Worm (Caenorhabditis elegans): Measurements from ENCODE around the gene rol-6.

Gene rol-6

DNA sequence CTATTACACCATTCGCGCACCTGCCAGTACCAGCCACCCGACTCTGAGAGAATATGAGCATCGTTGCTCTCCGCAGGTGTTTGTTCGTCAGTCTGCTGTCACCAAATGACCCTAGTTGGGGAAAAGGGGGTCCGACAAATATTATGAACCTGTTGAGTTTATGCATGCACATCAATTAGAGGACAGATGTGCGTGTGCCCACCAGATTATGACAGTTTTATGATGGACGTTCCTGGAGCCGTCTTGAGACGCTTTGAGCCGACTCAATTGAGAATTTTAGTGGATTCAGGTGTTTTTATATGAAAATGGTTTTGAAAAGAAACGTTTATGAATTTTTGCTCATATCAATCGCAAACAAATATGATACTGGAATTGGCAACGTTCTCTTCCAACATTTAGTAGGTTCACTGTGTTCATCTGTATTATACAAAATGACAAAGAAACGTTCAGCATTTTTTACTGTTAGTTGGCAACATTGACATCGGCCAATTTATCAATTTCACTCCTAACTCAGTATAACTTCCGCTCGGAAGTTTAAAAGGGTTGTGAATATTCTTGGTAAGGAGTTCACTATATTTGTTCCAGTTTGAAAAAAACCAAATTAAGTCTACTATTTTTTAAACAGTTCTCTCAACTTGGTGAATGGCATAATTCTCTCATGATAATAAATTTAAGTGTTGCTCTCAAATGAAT, 14.5 kb downstream of the rol-6 start:
- TF ChIP-seq madf-2 (tag; optimal IDR thresholded peaks at IDR 0.05) (peak; percentile 20), unc-55 (GFP tag; optimal IDR thresholded peaks at IDR 0.05) (peak; percentile 77), dve-1 (tag; optimal IDR thresholded peaks at IDR 0.05) (no peak), tbx-2 (tag; optimal IDR thresholded peaks at IDR 0.05) (peak; percentile 19), ref-2 (tag; optimal IDR thresholded peaks at IDR 0.05) (peak; percentile 38)

DNA sequence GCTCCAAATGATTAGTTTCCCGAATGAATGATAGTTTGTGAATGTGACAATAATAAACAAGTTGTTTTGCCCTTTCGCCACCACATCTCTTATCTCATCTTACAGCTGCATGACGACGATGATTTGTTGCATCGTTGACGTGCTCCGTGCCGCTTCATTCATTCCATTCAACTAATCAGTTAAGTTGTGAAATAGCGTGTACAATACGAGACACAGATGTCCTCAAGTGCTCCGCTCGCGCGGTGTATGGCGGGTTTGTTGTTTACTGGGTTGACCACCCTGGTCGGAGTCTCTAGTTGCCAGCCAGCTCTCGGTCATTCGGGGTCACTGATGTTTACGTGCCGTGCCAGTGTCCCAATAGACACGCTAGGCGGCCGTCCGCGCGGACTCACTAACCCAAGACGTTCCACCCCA, 15.1 kb downstream of the rol-6 start:
- TF ChIP-seq tbx-2 (tag; optimal IDR thresholded peaks at IDR 0.05) (peak; percentile 52), hlh-15 (tag; optimal IDR thresholded peaks at IDR 0.05) (no peak), pax-1 (tag; optimal IDR thresholded peaks at IDR 0.05) (peak; percentile 24), K09A11.1 (tag; optimal IDR thresholded peaks at IDR 0.05; ENCODE audit: insufficient read depth) (no peak), pha-4 (tag; optimal IDR thresholded peaks at IDR 0.05) (no peak), ceh-6 (GFP tag; optimal IDR thresholded peaks at IDR 0.05) (peak; percentile 27), C08G9.2 (tag; optimal IDR thresholded peaks at IDR 0.05) (no peak), ceh-19 (GFP tag; optimal IDR thresholded peaks at IDR 0.05) (no peak), ztf-16 (tag; optimal IDR thresholded peaks at IDR 0.05) (no peak), eyg-1 (tag; optimal IDR thresholded peaks at IDR 0.05) (no peak), ttx-3 (tag; optimal IDR thresholded peaks at IDR 0.05) (no peak), tbx-7 (tag; optimal IDR thresholded peaks at IDR 0.05) (no peak), ceh-9 (tag; optimal IDR thresholded peaks at IDR 0.05) (no peak), unc-3 (GFP tag; conservative IDR thresholded peaks at IDR 0.05) (no peak), unc-3 (tag; optimal IDR thresholded peaks at IDR 0.05) (no peak), nfya-1 (tag; optimal IDR thresholded peaks at IDR 0.05) (peak; percentile 59), ceh-14 (tag; optimal IDR thresholded peaks at IDR 0.05) (no peak), unc-42 (tag; optimal IDR thresholded peaks at IDR 0.05) (peak; percentile 60), ceh-2 (tag; optimal IDR thresholded peaks at IDR 0.05) (peak; percentile 56), nhr-11 (tag; optimal IDR thresholded peaks at IDR 0.05) (no peak), ceh-34 (tag; optimal IDR thresholded peaks at IDR 0.05) (peak; percentile 68), hlh-30 (tag; optimal IDR thresholded peaks at IDR 0.05; ENCODE audit: insufficient read depth) (no peak), T23F11.4 (GFP tag; optimal IDR thresholded peaks at IDR 0.05) (peak; percentile 34), pqm-1 (tag; optimal IDR thresholded peaks at IDR 0.05) (no peak), sox-2 (GFP tag; IDR thresholded peaks at IDR 0.05) (no peak), unc-55 (GFP tag; optimal IDR thresholded peaks at IDR 0.05) (peak; percentile 50), ceh-18 (tag; optimal IDR thresholded peaks at IDR 0.05) (no peak), pha-2 (tag; optimal IDR thresholded peaks at IDR 0.05) (peak; percentile 43), K02D7.2 (tag; optimal IDR thresholded peaks at IDR 0.05) (no peak), ama-1 (optimal IDR thresholded peaks at IDR 0.05) (no peak), rnt-1 (tag; optimal IDR thresholded peaks at IDR 0.05) (peak; percentile 14), gmeb-2 (tag; optimal IDR thresholded peaks at IDR 0.05) (no peak), elt-2 (tag; optimal IDR thresholded peaks at IDR 0.05) (peak; percentile 33), ref-2 (tag; optimal IDR thresholded peaks at IDR 0.05) (peak; percentile 28)

DNA sequence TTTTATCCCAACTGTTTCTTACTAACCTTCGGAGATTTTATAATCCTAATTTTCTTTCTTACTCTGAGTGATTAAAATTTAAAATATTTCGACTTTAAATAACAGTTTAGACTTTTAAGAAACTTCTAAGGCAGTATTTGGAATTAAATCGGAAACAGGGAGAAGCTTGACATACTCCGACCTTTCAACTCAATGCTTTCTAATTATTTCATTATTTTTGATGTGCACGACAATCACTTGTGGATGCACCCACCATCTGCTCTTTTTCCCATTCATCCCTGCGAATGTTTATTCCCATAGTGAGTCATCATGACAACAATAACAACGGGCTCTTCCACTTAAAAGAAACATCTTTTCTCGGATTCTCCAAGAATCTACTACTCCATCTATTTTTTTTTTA, 15.8 kb downstream of the rol-6 start:
- TF ChIP-seq hlh-6 (tag; optimal IDR thresholded peaks at IDR 0.05) (no peak), ceh-34 (tag; optimal IDR thresholded peaks at IDR 0.05) (no peak), che-1 (tag; optimal IDR thresholded peaks at IDR 0.05) (no peak), ceh-6 (GFP tag; optimal IDR thresholded peaks at IDR 0.05) (no peak), tbx-7 (tag; optimal IDR thresholded peaks at IDR 0.05) (no peak), pha-4 (tag; optimal IDR thresholded peaks at IDR 0.05) (no peak)

Measured in whole organism, late embryonic.